Worm (Caenorhabditis elegans) whole organism, midembryonic: ENCODE measurements around the gene F36A4.5.

ENCODE experiments used
- T22C8.4 ChIP-seq: fragments of 200-800 bp; sonication (Bioruptor generic); IDR thresholded peaks from 2 replicates; pipeline ENCODE4 v1.3.6; 2022; ENCODE audit warnings: missing genetic modification characterization, missing compliant biosample characterization
- cog-1 ChIP-seq: sonication (generic microtip); optimal IDR thresholded peaks from 2 replicates; lab custom pipeline; 2016; ENCODE audit warnings: missing genetic modification characterization, missing compliant biosample characterization
- flt-1 ChIP-seq: fragments of 200-800 bp; sonication (Bioruptor generic); IDR thresholded peaks from 2 replicates; pipeline ENCODE4 v1.3.6; 2022; ENCODE audit warnings: missing genetic modification characterization, missing compliant biosample characterization
- klf-2 ChIP-seq: fragments of 200-800 bp; sonication (Bioruptor generic); conservative IDR thresholded peaks from 2 replicates; pipeline ENCODE4 v1.3.6; 2022; ENCODE audit warnings: missing genetic modification reagents, missing genetic modification characterization, missing compliant biosample characterization
- med-1 ChIP-seq: sonication (generic microtip); optimal IDR thresholded peaks from 2 replicates; lab custom pipeline; 2017; ENCODE audit warnings: missing genetic modification characterization, mild to moderate bottlenecking, missing compliant biosample characterization, antibody characterized with exemption, missing genetic modification reagents; ENCODE audit not compliant: insufficient read depth
- ref-1 ChIP-seq: fragments of 200-800 bp; sonication (Bioruptor generic); conservative IDR thresholded peaks from 2 replicates; pipeline ENCODE4 v1.3.6; 2022; ENCODE audit warnings: missing genetic modification reagents, missing genetic modification characterization, missing compliant biosample characterization
- tab-1 ChIP-seq: fragments of 200-800 bp; sonication (Bioruptor generic); IDR thresholded peaks from 2 replicates; pipeline ENCODE4 v1.3.6; 2022; ENCODE audit warnings: missing genetic modification characterization, missing compliant biosample characterization
- ztf-23 ChIP-seq: fragments of 200-800 bp; sonication (Bioruptor generic); IDR thresholded peaks from 2 replicates; pipeline ENCODE4 v1.3.6; 2022; ENCODE audit warnings: missing genetic modification reagents, missing genetic modification characterization, missing compliant biosample characterization
- ztf-29 ChIP-seq: fragments of 200-800 bp; sonication (Bioruptor generic); IDR thresholded peaks from 2 replicates; pipeline ENCODE4 v1.3.6; 2022; ENCODE audit warnings: missing genetic modification reagents, missing genetic modification characterization, missing compliant biosample characterization

The F36A4.5 gene

ce11 chrIV:4265224-4265623 lies at the start of gene F36A4.5:
F36A4.5 (plus strand) TSS chrIV:4265524.
- TF ChIP-seq med-1 (GFP tag; lab: Kevin White, UChicago) (no peak), tab-1 (GFP tag; lab: Robert Waterston, UW) (no peak), ztf-23 (GFP tag; lab: Robert Waterston, UW) (no peak), T22C8.4 (GFP tag; lab: Robert Waterston, UW) (no peak), klf-2 (no peak), ref-1 (GFP tag; lab: Robert Waterston, UW) (no peak), cog-1 (tag; lab: Kevin White, UChicago) (no peak), ztf-29 (GFP tag; lab: Robert Waterston, UW) (no peak)

- TF ChIP-seq ref-1 (GFP tag; lab: Robert Waterston, UW), result no peak
- TF ChIP-seq med-1 (GFP tag; lab: Kevin White, UChicago), result no peak
- TF ChIP-seq klf-2, result no peak
- no peak for TF ChIP-seq ztf-29 (GFP tag; lab: Robert Waterston, UW)
- no peak for TF ChIP-seq T22C8.4 (GFP tag; lab: Robert Waterston, UW)
- TF ChIP-seq tab-1 (GFP tag; lab: Robert Waterston, UW), result no peak
Measured at ce11 chrIV:4216099-4216894, 49.0 kb upstream of the F36A4.5 start.

ce11 chrIV:4218276-4218675 lies 47.0 kb upstream of the F36A4.5 start:
- no peak for TF ChIP-seq med-1 (GFP tag; lab: Kevin White, UChicago)
- TF ChIP-seq klf-2, result no peak
- TF ChIP-seq ztf-23 (GFP tag; lab: Robert Waterston, UW), result no peak
- TF ChIP-seq ztf-29 (GFP tag; lab: Robert Waterston, UW), result no peak
- TF ChIP-seq ref-1 (GFP tag; lab: Robert Waterston, UW), result no peak
- TF ChIP-seq flt-1 (GFP tag; lab: Robert Waterston, UW), result no peak
- no peak for TF ChIP-seq tab-1 (GFP tag; lab: Robert Waterston, UW)
- TF ChIP-seq cog-1 (tag; lab: Kevin White, UChicago), result no peak
- no peak for TF ChIP-seq T22C8.4 (GFP tag; lab: Robert Waterston, UW)

- no peak for TF ChIP-seq flt-1 (GFP tag; lab: Robert Waterston, UW)
- TF ChIP-seq ref-1 (GFP tag; lab: Robert Waterston, UW), result no peak
Measured at ce11 chrIV:4219983-4220382, 45.3 kb upstream of the F36A4.5 start, which contains the start of gene F30B5.11. F30B5.11 (minus strand) TSS chrIV:4220083.

- TF ChIP-seq ztf-23 (GFP tag; lab: Robert Waterston, UW), result no peak
- no peak for TF ChIP-seq klf-2
- TF ChIP-seq flt-1 (GFP tag; lab: Robert Waterston, UW), result no peak
- TF ChIP-seq cog-1 (tag; lab: Kevin White, UChicago), result no peak
- TF ChIP-seq ztf-29 (GFP tag; lab: Robert Waterston, UW), result no peak
Measured at ce11 chrIV:4225851-4226250, 39.5 kb upstream of the F36A4.5 start, which contains the start of gene srbc-71. srbc-71 (minus strand) TSS chrIV:4225951.

ce11 chrIV:4227917-4228316 lies 37.4 kb upstream of the F36A4.5 start, which contains the start of gene srbc-70:
srbc-70 (minus strand) TSS chrIV:4228017.
- TF ChIP-seq ztf-29 (GFP tag; lab: Robert Waterston, UW) (no peak), klf-2 (no peak), med-1 (GFP tag; lab: Kevin White, UChicago) (no peak), flt-1 (GFP tag; lab: Robert Waterston, UW) (no peak), ref-1 (GFP tag; lab: Robert Waterston, UW) (no peak), cog-1 (tag; lab: Kevin White, UChicago) (no peak), ztf-23 (GFP tag; lab: Robert Waterston, UW) (no peak), tab-1 (GFP tag; lab: Robert Waterston, UW) (no peak), T22C8.4 (GFP tag; lab: Robert Waterston, UW) (no peak)

ce11 chrIV:4235315-4236024 lies 29.9 kb upstream of the F36A4.5 start, which contains the start of the genes zipt-2.2 and dpy-13:
zipt-2.2 (minus strand) TSS chrIV:4235365.
dpy-13 (plus strand) TSS chrIV:4235614.
- TF ChIP-seq klf-2 (no peak), ztf-29 (GFP tag; lab: Robert Waterston, UW) (no peak), cog-1 (tag; lab: Kevin White, UChicago) (no peak), ztf-23 (GFP tag; lab: Robert Waterston, UW) (no peak), T22C8.4 (GFP tag; lab: Robert Waterston, UW) (no peak), ref-1 (GFP tag; lab: Robert Waterston, UW) (no peak), med-1 (GFP tag; lab: Kevin White, UChicago) (no peak), flt-1 (GFP tag; lab: Robert Waterston, UW) (no peak), tab-1 (GFP tag; lab: Robert Waterston, UW) (no peak)

- no peak for TF ChIP-seq ztf-29 (GFP tag; lab: Robert Waterston, UW)
- no peak for TF ChIP-seq flt-1 (GFP tag; lab: Robert Waterston, UW)
- no peak for TF ChIP-seq med-1 (GFP tag; lab: Kevin White, UChicago)
- no peak for TF ChIP-seq ztf-23 (GFP tag; lab: Robert Waterston, UW)
- TF ChIP-seq klf-2, result no peak
- no peak for TF ChIP-seq cog-1 (tag; lab: Kevin White, UChicago)
- TF ChIP-seq ref-1 (GFP tag; lab: Robert Waterston, UW), result no peak
- no peak for TF ChIP-seq T22C8.4 (GFP tag; lab: Robert Waterston, UW)
- no peak for TF ChIP-seq tab-1 (GFP tag; lab: Robert Waterston, UW)
Measured at ce11 chrIV:4236025-4236407, 29.3 kb upstream of the F36A4.5 start.

- no peak for TF ChIP-seq flt-1 (GFP tag; lab: Robert Waterston, UW)
- no peak for TF ChIP-seq tab-1 (GFP tag; lab: Robert Waterston, UW)
- TF ChIP-seq cog-1 (tag; lab: Kevin White, UChicago), result no peak
Measured at ce11 chrIV:4236671-4237070, 28.7 kb upstream of the F36A4.5 start.
